Fruit fly (Drosophila melanogaster) Kc167 (cell line): Measurements from ENCODE around the gene CG7333.

Source experiments
- Myc ChIP-seq: fragments of >200 bp; optimal IDR thresholded peaks from 2 replicates; lab custom pipeline; 2017; ENCODE audit warnings: missing external identifiers
- Sin3A ChIP-seq: fragments of >200 bp; optimal IDR thresholded peaks from 2 replicates; lab custom pipeline; 2018; ENCODE audit warnings: missing external identifiers
- h ChIP-seq: fragments of >200 bp; optimal IDR thresholded peaks from 3 replicates; lab custom pipeline; 2018; ENCODE audit warnings: missing external identifiers
- psq ChIP-seq: fragments of >200 bp; optimal IDR thresholded peaks from 2 replicates; lab custom pipeline; 2017; ENCODE audit warnings: missing external identifiers
- ttk ChIP-seq: sonication (Bioruptor generic); optimal IDR thresholded peaks from 2 replicates; lab custom pipeline; 2017; ENCODE audit warnings: missing external identifiers

DNA sequence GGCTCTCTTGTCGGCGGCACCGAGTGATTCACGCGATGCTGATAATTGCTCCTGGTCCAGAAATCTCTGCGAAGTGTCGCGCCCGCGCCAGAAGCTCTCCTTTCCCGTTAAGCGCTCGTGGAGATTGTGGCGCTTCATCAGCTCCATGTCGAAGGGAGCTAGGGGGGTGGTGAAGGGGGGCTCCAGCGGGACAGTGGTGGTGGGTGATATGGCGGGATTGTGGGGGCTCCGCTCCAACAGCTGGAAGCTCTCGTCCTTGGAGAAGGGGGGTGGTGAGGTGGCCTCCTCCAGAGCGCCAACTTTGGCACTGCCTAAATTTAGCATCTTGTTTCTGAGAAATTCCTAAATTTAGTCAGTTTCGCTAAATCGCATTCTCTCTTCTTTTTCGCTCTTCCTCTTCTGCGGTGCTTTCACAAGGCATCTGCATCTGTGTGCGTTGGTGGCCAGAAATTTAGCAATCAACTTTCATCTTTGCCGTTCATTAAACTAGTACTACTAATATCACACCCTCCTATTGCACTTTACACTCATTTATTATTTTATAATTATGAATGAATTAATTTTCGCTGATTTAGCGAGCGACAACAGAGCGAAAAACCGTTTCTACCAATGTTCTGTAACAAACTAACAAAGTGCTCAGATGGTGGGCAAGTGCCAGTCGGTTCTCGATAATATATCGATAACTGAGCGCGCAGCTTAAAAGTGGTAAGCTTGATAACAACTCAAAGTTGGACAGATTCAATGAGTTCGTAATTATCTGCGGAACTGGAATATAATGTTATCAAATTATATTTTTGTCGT is 41.9 kb downstream of the CG7333 start, which contains the start of gene subdued:
- TF ChIP-seq psq (lab: Kevin White, UChicago) = no peak
- no peak for TF ChIP-seq h (lab: Kevin White, UChicago)
- no peak for TF ChIP-seq Sin3A (lab: Kevin White, UChicago)
- no peak for TF ChIP-seq ttk (lab: Kevin White, UChicago)
- no peak for TF ChIP-seq Myc (lab: Kevin White, UChicago)
